Worm (Caenorhabditis elegans): Measurements from ENCODE around the gene pdtf-1.

DNA sequence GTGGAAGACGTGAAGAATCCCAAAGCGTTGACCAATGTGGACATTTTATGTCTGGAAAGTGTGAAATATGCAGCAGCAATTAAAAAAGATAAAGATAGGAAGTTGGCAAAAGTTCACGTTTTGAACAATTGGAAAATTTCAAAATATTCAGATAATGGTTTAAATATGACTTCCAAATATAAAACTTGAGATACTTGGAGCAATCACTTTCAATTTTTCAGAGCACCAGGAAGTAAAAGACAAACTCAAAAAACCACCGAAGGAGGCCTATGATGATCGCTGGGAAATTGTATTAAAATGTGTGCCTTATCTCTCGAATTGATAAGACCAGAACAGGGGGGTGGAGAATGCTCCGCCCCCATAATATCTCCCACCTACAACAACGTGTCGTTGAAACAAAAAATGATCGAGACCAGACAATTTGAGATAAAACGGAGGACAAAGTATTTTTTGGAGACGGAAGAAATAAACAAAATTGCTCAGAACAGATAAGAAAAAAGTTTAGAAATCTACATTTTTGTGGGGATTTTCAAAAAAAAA is 18.9 kb downstream of the pdtf-1 start, which contains the start of gene eppl-1:
- no peak for TF ChIP-seq unc-62 (GFP tag; optimal IDR thresholded peaks at IDR 0.05)
- no peak for TF ChIP-seq lin-39 (tag; optimal IDR thresholded peaks at IDR 0.05)
- TF ChIP-seq nhr-6 (tag; optimal IDR thresholded peaks at IDR 0.05) = no peak
- no peak for TF ChIP-seq blmp-1 (tag; optimal IDR thresholded peaks at IDR 0.05; ENCODE audit: insufficient read depth)
- peak; percentile 34 for TF ChIP-seq fos-1 (tag; optimal IDR thresholded peaks at IDR 0.05)
- TF ChIP-seq ama-1 (optimal IDR thresholded peaks at IDR 0.05) = no peak
- TF ChIP-seq snpc-4 (tag; optimal IDR thresholded peaks at IDR 0.05) = no peak
- TF ChIP-seq elt-3 (tag; optimal IDR thresholded peaks at IDR 0.05) = no peak
- TF ChIP-seq nhr-12 (tag; optimal IDR thresholded peaks at IDR 0.05) = no peak
- no peak for TF ChIP-seq skn-1 (tag; optimal IDR thresholded peaks at IDR 0.05)
- no peak for TF ChIP-seq alr-1 (tag; optimal IDR thresholded peaks at IDR 0.05)
- no peak for TF ChIP-seq nhr-25 (tag; optimal IDR thresholded peaks at IDR 0.05)
- no peak for TF ChIP-seq ZK546.5 (tag; optimal IDR thresholded peaks at IDR 0.05)
- no peak for TF ChIP-seq unc-39 (tag; optimal IDR thresholded peaks at IDR 0.05)
